Fruit fly (Drosophila melanogaster) whole organism, wandering third instar larva: ENCODE data around the gene CG5577.

Experiments
- Dfd ChIP-seq: fragments of >200 bp; optimal IDR thresholded peaks from 2 replicates; lab custom pipeline; 2017; ENCODE audit warnings: missing biosample characterization, missing genetic modification characterization
- Jra ChIP-seq: sonication (Bioruptor generic); optimal IDR thresholded peaks from 2 replicates; lab custom pipeline; 2016; ENCODE audit warnings: missing biosample characterization, missing genetic modification characterization
- jim ChIP-seq: fragments of 175-275, 200-325 bp; sonication (Bioruptor generic); optimal IDR thresholded peaks from 2 replicates; lab custom pipeline; 2016; ENCODE audit warnings: missing biosample characterization, mild to moderate bottlenecking, missing genetic modification characterization

- TF ChIP-seq Dfd (GFP tag; lab: Kevin White, UChicago) (no peak), jim (no peak), Jra (GFP tag; lab: Kevin White, UChicago) (no peak)
Measured at dm6 chr3L:17835074-17835473, 6.2 kb downstream of the CG5577 start, which contains the start of gene CG32189.
